Fruit fly (Drosophila melanogaster): ENCODE data around the gene PQBP1.
A peak's percentile ranks its signal among the peaks of the same experiment; 100 is the strongest.

PQBP1 gene

dm6 chr3R:25074558-25074964, 9.0 kb downstream of the PQBP1 start, which contains the start of the genes shams and CG11920 (continued):
- TF ChIP-seq tio (GFP tag; optimal IDR thresholded peaks at IDR 0.05) (no peak), CG9609 (GFP tag; optimal IDR thresholded peaks at IDR 0.05) (no peak), NFAT (GFP tag; IDR thresholded peaks at IDR 0.05) (no peak), CG8944 (GFP tag; optimal IDR thresholded peaks at IDR 0.05) (no peak), CG34376 (GFP tag; optimal IDR thresholded peaks at IDR 0.05) (no peak), CG31365 (tag; optimal IDR thresholded peaks at IDR 0.05) (no peak), CG7372 (GFP tag; IDR thresholded peaks at IDR 0.05) (no peak), gfzf (GFP tag; optimal IDR thresholded peaks at IDR 0.05) (no peak), wdn (GFP tag; IDR thresholded peaks at IDR 0.05) (no peak), Mad (GFP tag; optimal IDR thresholded peaks at IDR 0.05) (no peak), ems (GFP tag; optimal IDR thresholded peaks at IDR 0.05) (no peak), CG14710 (tag; optimal IDR thresholded peaks at IDR 0.05) (peak; percentile 63), CG5180 (GFP tag; optimal IDR thresholded peaks at IDR 0.05) (no peak), rib (GFP tag; IDR thresholded peaks at IDR 0.05) (no peak), otp (GFP tag; IDR thresholded peaks at IDR 0.05) (no peak), HLH4C (GFP tag; IDR thresholded peaks at IDR 0.05; ENCODE audit: partially characterized antibody) (peak; percentile 67), gro (GFP tag; optimal IDR thresholded peaks at IDR 0.05) (peak; percentile 40), row (GFP tag; IDR thresholded peaks at IDR 0.05) (peak; percentile 59), cato (GFP tag; optimal IDR thresholded peaks at IDR 0.05; ENCODE audit: borderline replicate concordance) (no peak), CG11085 (GFP tag; IDR thresholded peaks at IDR 0.05) (no peak), Gug (GFP tag; IDR thresholded peaks at IDR 0.05) (no peak), YL-1 (GFP tag; optimal IDR thresholded peaks at IDR 0.05) (peak; percentile 82), CG17912 (GFP tag; optimal IDR thresholded peaks at IDR 0.05) (no peak), gem (tag; optimal IDR thresholded peaks at IDR 0.05) (peak; percentile 57), gsb-n (tag; optimal IDR thresholded peaks at IDR 0.05) (peak; percentile 40), CG15269 (tag; optimal IDR thresholded peaks at IDR 0.05) (no peak), CG30020 (tag; optimal IDR thresholded peaks at IDR 0.05) (peak; percentile 97), dpn (GFP tag; optimal IDR thresholded peaks at IDR 0.05) (peak in 1 of 2 experiments; percentile 6), Ada2b (GFP tag; IDR thresholded peaks at IDR 0.05) (no peak), CG9437 (GFP tag; optimal IDR thresholded peaks at IDR 0.05) (peak; percentile 2), HHEX (GFP tag; optimal IDR thresholded peaks at IDR 0.05) (no peak), nom (GFP tag; optimal IDR thresholded peaks at IDR 0.05) (no peak), dysf (GFP tag; IDR thresholded peaks at IDR 0.05) (no peak), tll (GFP tag; optimal IDR thresholded peaks at IDR 0.05) (no peak), luna (GFP tag; optimal IDR thresholded peaks at IDR 0.05) (no peak), CG9817 (tag; optimal IDR thresholded peaks at IDR 0.05) (no peak), CG34224 (GFP tag; IDR thresholded peaks at IDR 0.05; ENCODE audit: partially characterized antibody) (peak; percentile 73; the same call in 1 of the 3 replicates), CG13424 (tag; optimal IDR thresholded peaks at IDR 0.05) (peak; percentile 12), Atf-2 (GFP tag; optimal IDR thresholded peaks at IDR 0.05) (no peak), Vsx1 (GFP tag; optimal IDR thresholded peaks at IDR 0.05) (no peak), danr (GFP tag; IDR thresholded peaks at IDR 0.05) (no peak), CG7556 (GFP tag; optimal IDR thresholded peaks at IDR 0.05) (no peak), disco-r (GFP tag; optimal IDR thresholded peaks at IDR 0.05) (no peak), CG3163 (GFP tag; optimal IDR thresholded peaks at IDR 0.05) (no peak), mirr (GFP tag; optimal IDR thresholded peaks at IDR 0.05) (no peak), Dbx (GFP tag; IDR thresholded peaks at IDR 0.05) (no peak), CG18619 (GFP tag; optimal IDR thresholded peaks at IDR 0.05) (no peak), org-1 (GFP tag; optimal IDR thresholded peaks at IDR 0.05) (no peak), CG10959 (GFP tag; IDR thresholded peaks at IDR 0.05) (no peak), tna (GFP tag; IDR thresholded peaks at IDR 0.05; ENCODE audit: partially characterized antibody) (0 out of 2 replicates have a peak, but pooled peaks have one; percentile 37), CG6813 (GFP tag; optimal IDR thresholded peaks at IDR 0.05) (no peak)

Data from whole organism, embryonic.